Fruit fly (Drosophila melanogaster) whole organism, embryonic: ENCODE data around the gene ast.

Source experiments
- Adf1 ChIP-seq: fragments of 200-800 bp; sonication (Bioruptor generic); IDR thresholded peaks from 2 replicates; pipeline ENCODE4 v1.3.6; 2022; ENCODE audit warnings: missing biosample characterization, missing genetic modification characterization
- Aef1 ChIP-seq: fragments of 200-800 bp; sonication (Bioruptor generic); IDR thresholded peaks from 3 replicates; pipeline ENCODE4 v1.3.6; 2022; ENCODE audit warnings: missing biosample characterization, missing genetic modification characterization
- Bdp1 ChIP-seq: fragments of 200-800 bp; sonication (Bioruptor generic); optimal IDR thresholded peaks from 3 replicates; lab custom pipeline; 2016; ENCODE audit warnings: missing biosample characterization, missing genetic modification characterization
- Bteb2 ChIP-seq: fragments of 200-800 bp; sonication (Bioruptor generic); optimal IDR thresholded peaks from 2 replicates; lab custom pipeline; 2016; ENCODE audit warnings: missing biosample characterization, missing genetic modification characterization
- C15 ChIP-seq: fragments of 200-800 bp; sonication (Bioruptor generic); IDR thresholded peaks from 3 replicates; pipeline ENCODE4 v1.3.6; 2022; ENCODE audit warnings: missing biosample characterization, missing genetic modification characterization
- CG10565 ChIP-seq: fragments of 200-800 bp; sonication (Bioruptor generic); optimal IDR thresholded peaks from 3 replicates; lab custom pipeline; 2016; ENCODE audit warnings: missing biosample characterization, mild to moderate bottlenecking, missing genetic modification characterization
- CG11504 ChIP-seq: fragments of 200-800 bp; sonication (Bioruptor generic); optimal IDR thresholded peaks from 3 replicates; lab custom pipeline; 2019; ENCODE audit warnings: missing biosample characterization, mild to moderate bottlenecking, missing genetic modification characterization, moderate library complexity
- CG11723 ChIP-seq: fragments of 200-800 bp; sonication (Bioruptor generic); optimal IDR thresholded peaks from 2 replicates; lab custom pipeline; 2017; ENCODE audit warnings: missing biosample characterization, mild to moderate bottlenecking, missing genetic modification characterization
- CG12391 ChIP-seq: fragments of 200-800 bp; sonication (Bioruptor generic); optimal IDR thresholded peaks from 3 replicates; lab custom pipeline; 2018; ENCODE audit warnings: missing biosample characterization, mild to moderate bottlenecking, missing genetic modification characterization, moderate library complexity
- CG12659 ChIP-seq: fragments of 200-800 bp; sonication (Bioruptor generic); optimal IDR thresholded peaks from 3 replicates; lab custom pipeline; 2017; ENCODE audit warnings: mild to moderate bottlenecking, missing biosample characterization, missing genetic modification reagents, missing genetic modification characterization
- CG12744 ChIP-seq: fragments of 200-800 bp; sonication (Bioruptor generic); optimal IDR thresholded peaks from 2 replicates; lab custom pipeline; 2016; ENCODE audit warnings: missing biosample characterization, missing genetic modification characterization
- CG13287 ChIP-seq: fragments of 200-800 bp; sonication (Bioruptor generic); IDR thresholded peaks from 2 replicates; pipeline ENCODE4 v1.3.6; 2022; ENCODE audit warnings: missing biosample characterization, missing genetic modification characterization; ENCODE audit not compliant: partially characterized antibody
- CG15073 ChIP-seq: fragments of 200-800 bp; sonication (Bioruptor generic); optimal IDR thresholded peaks from 2 replicates; lab custom pipeline; 2016; ENCODE audit warnings: missing biosample characterization, missing genetic modification characterization
- CG15696 ChIP-seq: fragments of 200-800 bp; sonication (Bioruptor generic); optimal IDR thresholded peaks from 2 replicates; lab custom pipeline; 2019; ENCODE audit warnings: missing biosample characterization, mild to moderate bottlenecking, missing genetic modification characterization, moderate library complexity
- CG16815 ChIP-seq: fragments of 200-800 bp; sonication (Bioruptor generic); optimal IDR thresholded peaks from 3 replicates; lab custom pipeline; 2017; ENCODE audit warnings: missing biosample characterization, mild to moderate bottlenecking, missing genetic modification characterization
- CG2202 ChIP-seq: fragments of 200-800 bp; sonication (Bioruptor generic); optimal IDR thresholded peaks from 2 replicates; lab custom pipeline; 2018; ENCODE audit warnings: missing biosample characterization, mild to moderate bottlenecking, missing genetic modification characterization
- CG31441 ChIP-seq: fragments of 200-800 bp; sonication (Bioruptor generic); IDR thresholded peaks from 2 replicates; pipeline ENCODE4 v1.3.6; 2022; ENCODE audit warnings: missing biosample characterization, missing genetic modification characterization
- CG32767 ChIP-seq: fragments of 200-800 bp; sonication (Bioruptor generic); IDR thresholded peaks from 2 replicates; pipeline ENCODE4 v1.3.6; 2022; ENCODE audit warnings: missing biosample characterization, missing genetic modification characterization
- CG34224 ChIP-seq: fragments of 200-800 bp; sonication (Bioruptor generic); IDR thresholded peaks from 3 replicates; pipeline ENCODE4 v1.3.6; 2022; ENCODE audit warnings: missing biosample characterization, missing genetic modification characterization; ENCODE audit not compliant: partially characterized antibody
- CG5953 ChIP-seq: fragments of 200-800 bp; sonication (Bioruptor generic); IDR thresholded peaks from 2 replicates; pipeline ENCODE4 v1.3.6; 2022; ENCODE audit warnings: missing biosample characterization, missing genetic modification characterization
- CG6791 ChIP-seq: fragments of 200-800 bp; sonication (Bioruptor generic); IDR thresholded peaks from 3 replicates; pipeline ENCODE4 v1.3.6; 2022; ENCODE audit warnings: missing biosample characterization, missing genetic modification characterization; ENCODE audit not compliant: partially characterized antibody
- CG7271 ChIP-seq: fragments of 200-800 bp; sonication (Bioruptor generic); optimal IDR thresholded peaks from 2 replicates; lab custom pipeline; 2018; ENCODE audit warnings: missing biosample characterization, mild to moderate bottlenecking, missing genetic modification characterization, moderate library complexity
- CG8765 ChIP-seq: fragments of 200-800 bp; sonication (Bioruptor generic); IDR thresholded peaks from 2 replicates; pipeline ENCODE4 v1.3.6; 2022; ENCODE audit warnings: missing biosample characterization, missing genetic modification characterization
- CkIIα-i1 ChIP-seq: fragments of 200-800 bp; sonication (Bioruptor generic); IDR thresholded peaks from 2 replicates; pipeline ENCODE4 v1.3.6; 2022; ENCODE audit warnings: missing biosample characterization, missing genetic modification characterization
- Dbx ChIP-seq: fragments of 200-800 bp; sonication (Bioruptor generic); IDR thresholded peaks from 3 replicates; pipeline ENCODE4 v1.3.6; 2022; ENCODE audit warnings: missing biosample characterization, missing genetic modification characterization
- Dip2 ChIP-seq: fragments of 200-800 bp; sonication (Bioruptor generic); IDR thresholded peaks from 2 replicates; pipeline ENCODE4 v1.3.6; 2022; ENCODE audit warnings: missing biosample characterization, missing genetic modification characterization
- Ets65A ChIP-seq: fragments of 200-800 bp; sonication (Bioruptor generic); peaks from one replicate; lab custom pipeline; 2016; ENCODE audit warnings: missing biosample characterization, missing genetic modification characterization
- Fer1 ChIP-seq: fragments of 200-800 bp; sonication (Bioruptor generic); optimal IDR thresholded peaks from 2 replicates; lab custom pipeline; 2017; ENCODE audit warnings: missing biosample characterization, mild to moderate bottlenecking, missing genetic modification characterization
- Mes4 ChIP-seq: fragments of 200-800 bp; sonication (Bioruptor generic); optimal IDR thresholded peaks from 2 replicates; lab custom pipeline; 2016; ENCODE audit warnings: missing biosample characterization, missing genetic modification characterization
- Pdp1 ChIP-seq, 2 experiments: fragments of 200-800 bp; sonication (Bioruptor generic); optimal IDR thresholded peaks; 3 replicates each; lab custom pipeline; 2016; ENCODE audit warnings: missing biosample characterization in 2 of 2, missing genetic modification characterization in 2 of 2, mild to moderate bottlenecking in 1 of 2, moderate library complexity in 1 of 2
- Scr ChIP-seq: fragments of 200-800 bp; sonication (Bioruptor generic); IDR thresholded peaks from 2 replicates; pipeline ENCODE4 v1.3.6; 2022; ENCODE audit warnings: missing biosample characterization, missing genetic modification characterization; ENCODE audit not compliant: partially characterized antibody
- Stat92E ChIP-seq, 3 experiments: fragments of >200 bp in 2 of 3; fragments of 200-800 bp in 1 of 3; sonication (Bioruptor generic) in 1 of 3; optimal IDR thresholded peaks; 2 replicates each; lab custom pipeline; 2017 to 2019; ENCODE audit warnings: missing biosample characterization in 3 of 3, missing genetic modification characterization in 3 of 3, mild to moderate bottlenecking in 1 of 3, moderate library complexity in 1 of 3
- ara ChIP-seq: fragments of 200-800 bp; sonication (Bioruptor generic); IDR thresholded peaks from 2 replicates; pipeline ENCODE4 v1.3.6; 2022; ENCODE audit warnings: missing biosample characterization, missing genetic modification characterization
- chinmo ChIP-seq: fragments of 200-800 bp; sonication (Bioruptor generic); IDR thresholded peaks from 4 replicates; pipeline ENCODE4 v1.3.6; 2022; ENCODE audit warnings: missing biosample characterization, missing genetic modification characterization; ENCODE audit not compliant: partially characterized antibody
- ci ChIP-seq: fragments of 200-800 bp; sonication (Bioruptor generic); IDR thresholded peaks from 3 replicates; pipeline ENCODE4 v1.3.6; 2022; ENCODE audit warnings: missing biosample characterization, missing genetic modification characterization
- crc ChIP-seq: fragments of 200-800 bp; sonication (Bioruptor generic); optimal IDR thresholded peaks from 2 replicates; lab custom pipeline; 2016; ENCODE audit warnings: missing biosample characterization, missing genetic modification characterization
- exex ChIP-seq: fragments of 200-800 bp; sonication (Bioruptor generic); optimal IDR thresholded peaks from 4 replicates; lab custom pipeline; 2018; ENCODE audit warnings: missing biosample characterization, mild to moderate bottlenecking, missing genetic modification characterization, moderate library complexity
- kah ChIP-seq: fragments of 200-800 bp; sonication (Bioruptor generic); optimal IDR thresholded peaks from 2 replicates; lab custom pipeline; 2018; ENCODE audit warnings: missing biosample characterization, mild to moderate bottlenecking, missing genetic modification characterization
- knrl ChIP-seq: fragments of 200-800 bp; sonication (Bioruptor generic); IDR thresholded peaks from 3 replicates; pipeline ENCODE4 v1.3.6; 2022; ENCODE audit warnings: missing biosample characterization, missing genetic modification characterization; ENCODE audit not compliant: partially characterized antibody
- maf-S ChIP-seq: fragments of 200-800 bp; sonication (Bioruptor generic); optimal IDR thresholded peaks from 2 replicates; lab custom pipeline; 2016; ENCODE audit warnings: missing biosample characterization, missing genetic modification characterization
- nerfin-1 ChIP-seq: fragments of 200-800 bp; sonication (Bioruptor generic); optimal IDR thresholded peaks from 3 replicates; lab custom pipeline; 2019; ENCODE audit warnings: missing biosample characterization, mild to moderate bottlenecking, missing genetic modification characterization, moderate library complexity
- org-1 ChIP-seq: fragments of 200-800 bp; sonication (Bioruptor generic); optimal IDR thresholded peaks from 2 replicates; lab custom pipeline; 2017; ENCODE audit warnings: missing biosample characterization, missing genetic modification characterization
- peb ChIP-seq: fragments of 200-800 bp; sonication (Bioruptor generic); IDR thresholded peaks from 2 replicates; pipeline ENCODE4 v1.3.6; 2022; ENCODE audit warnings: missing biosample characterization, missing genetic modification characterization
- pfk ChIP-seq: fragments of 200-800 bp; sonication (Bioruptor generic); optimal IDR thresholded peaks from 2 replicates; lab custom pipeline; 2018; ENCODE audit warnings: missing biosample characterization, mild to moderate bottlenecking, missing genetic modification characterization, moderate library complexity
- pho ChIP-seq: fragments of 200-800 bp; sonication (Bioruptor generic); optimal IDR thresholded peaks from 2 replicates; lab custom pipeline; 2016; ENCODE audit warnings: missing biosample characterization, missing genetic modification characterization
- sens ChIP-seq: fragments of 200-800 bp; sonication (Bioruptor generic); peaks from one replicate; lab custom pipeline; 2016; ENCODE audit warnings: missing biosample characterization, missing genetic modification characterization
- ssp ChIP-seq: fragments of 200-800 bp; sonication (Bioruptor generic); IDR thresholded peaks from 2 replicates; pipeline ENCODE4 v1.3.6; 2022; ENCODE audit warnings: missing biosample characterization, missing genetic modification characterization
- tin ChIP-seq: fragments of 200-800 bp; sonication (Bioruptor generic); optimal IDR thresholded peaks from 3 replicates; lab custom pipeline; 2016; ENCODE audit warnings: missing biosample characterization, missing genetic modification characterization
- wek ChIP-seq: fragments of 200-800 bp; sonication (Bioruptor generic); optimal IDR thresholded peaks from 3 replicates; lab custom pipeline; 2018; ENCODE audit warnings: missing biosample characterization, mild to moderate bottlenecking, missing genetic modification characterization, moderate library complexity
- zen2 ChIP-seq: fragments of 200-800 bp; sonication (Bioruptor generic); IDR thresholded peaks from 3 replicates; pipeline ENCODE4 v1.3.6; 2022; ENCODE audit warnings: missing biosample characterization, missing genetic modification characterization; ENCODE audit not compliant: partially characterized antibody

ast gene

dm6 chr2L:1077469-1077993 is at the start of gene ast, which contains the start of gene S:
Gene ast (plus strand): TSS chr2L:1077948.
Gene S (minus strand): TSS chr2L:1077815.
- TF ChIP-seq CG2202 (tag; lab: Kevin White, UChicago) (peak; percentile 1), chinmo (peak; percentile 90; the same call in 3 of the 4 replicates), CG6791 (peak; percentile 98), CG34224 (GFP tag; lab: Robert Waterston, UW) (peak; percentile 97), CG16815 (GFP tag; lab: Kevin White, UChicago) (no peak), Ets65A (GFP tag; lab: Kevin White, UChicago) (no peak), Aef1 (GFP tag; lab: Robert Waterston, UW) (no peak), CG15696 (tag; lab: Kevin White, UChicago) (no peak), exex (no peak), Stat92E (GFP tag; optimal IDR thresholded peaks at IDR 0.05; lab: Kevin White, UChicago) (peak in 1 of 3 experiments; percentile 79), CG12391 (tag; lab: Kevin White, UChicago) (peak; percentile 43), CG7271 (tag; lab: Kevin White, UChicago) (no peak), CG15073 (GFP tag; lab: Kevin White, UChicago) (no peak), Dbx (GFP tag; lab: Robert Waterston, UW) (peak; percentile 69; the same call in 2 of the 3 replicates), crc (no peak), CG31441 (GFP tag; lab: Robert Waterston, UW) (0 out of 2 replicates have a peak, but pooled peaks have one; percentile 28), ci (GFP tag; lab: Robert Waterston, UW) (peak; percentile 74; the same call in 2 of the 3 replicates), CkIIα-i1 (no peak), CG13287 (GFP tag; lab: Robert Waterston, UW) (peak; percentile 99), tin (GFP tag; lab: Kevin White, UChicago) (no peak), peb (GFP tag; lab: Robert Waterston, UW) (no peak), CG11504 (no peak), C15 (GFP tag; lab: Robert Waterston, UW) (no peak), org-1 (GFP tag; lab: Kevin White, UChicago) (no peak), Bdp1 (no peak), Adf1 (peak; percentile 62), Scr (peak; percentile 97), Fer1 (GFP tag; lab: Kevin White, UChicago) (peak; percentile 61), maf-S (GFP tag; lab: Kevin White, UChicago) (no peak), wek (GFP tag; lab: Kevin White, UChicago) (peak; percentile 12), Pdp1 (GFP tag; optimal IDR thresholded peaks at IDR 0.05; lab: Kevin White, UChicago) (peak in 1 of 2 experiments; percentile 52), zen2 (GFP tag; lab: Robert Waterston, UW) (peak; percentile 95), CG10565 (GFP tag; lab: Kevin White, UChicago) (no peak), ara (0 out of 2 replicates have a peak, but pooled peaks have one; percentile 6), CG11723 (GFP tag; lab: Kevin White, UChicago) (no peak), kah (GFP tag; lab: Kevin White, UChicago) (no peak), knrl (GFP tag; lab: Robert Waterston, UW) (peak; percentile 97), CG32767 (no peak), CG5953 (GFP tag; lab: Robert Waterston, UW) (no peak), CG12659 (GFP tag; lab: Kevin White, UChicago) (peak; percentile 85), Dip2 (GFP tag; lab: Robert Waterston, UW) (no peak), CG8765 (no peak), ssp (GFP tag; lab: Robert Waterston, UW) (peak; percentile 50; the same call in 1 of the 2 replicates), sens (GFP tag; lab: Kevin White, UChicago) (peak; percentile 66), Bteb2 (GFP tag; lab: Kevin White, UChicago) (no peak), Mes4 (GFP tag; lab: Kevin White, UChicago) (no peak), pho (peak; percentile 62), pfk (GFP tag; lab: Kevin White, UChicago) (peak; percentile 73), CG12744 (GFP tag; lab: Kevin White, UChicago) (peak; percentile 13), nerfin-1 (tag; lab: Kevin White, UChicago) (peak; percentile 36)
